Worm (Caenorhabditis elegans) whole organism, L3 larva: ENCODE measurements around the gene ver-3.
A peak's percentile ranks its signal among the peaks of the same experiment; 100 is the strongest.

Experiments used
- R02D3.7 ChIP-seq: fragments of 150-350 bp; optimal IDR thresholded peaks from 2 replicates; lab custom pipeline; 2014; ENCODE audit warnings: missing biosample characterization, missing genetic modification characterization
- aly-2 ChIP-seq: fragments of 150-350 bp; optimal IDR thresholded peaks from 2 replicates; lab custom pipeline; 2014; ENCODE audit warnings: missing biosample characterization, missing genetic modification characterization
- ama-1 ChIP-seq: fragments of 150-350 bp; optimal IDR thresholded peaks from 2 replicates; lab custom pipeline; 2018
- ceh-16 ChIP-seq: sonication (generic microtip); optimal IDR thresholded peaks from 2 replicates; lab custom pipeline; 2017; ENCODE audit warnings: missing biosample characterization, missing genetic modification characterization
- ceh-28 ChIP-seq: fragments of 150-350 bp; optimal IDR thresholded peaks from 2 replicates; lab custom pipeline; 2014; ENCODE audit warnings: missing biosample characterization, missing genetic modification reagents, missing genetic modification characterization
- ceh-82 ChIP-seq: fragments of 150-350 bp; optimal IDR thresholded peaks from 2 replicates; lab custom pipeline; 2014; ENCODE audit warnings: missing biosample characterization, missing genetic modification characterization
- daf-12 ChIP-seq: fragments of 150-350 bp; optimal IDR thresholded peaks from 2 replicates; lab custom pipeline; 2014; ENCODE audit warnings: missing biosample characterization, missing genetic modification reagents, missing genetic modification characterization
- egl-27 ChIP-seq: sonication (generic microtip); optimal IDR thresholded peaks from 4 replicates; lab custom pipeline; 2017; ENCODE audit warnings: missing biosample characterization, missing genetic modification reagents, missing genetic modification characterization
- elt-1 ChIP-seq: fragments of 150-350 bp; optimal IDR thresholded peaks from 2 replicates; lab custom pipeline; 2014; ENCODE audit warnings: missing biosample characterization, missing genetic modification characterization
- elt-2 ChIP-seq: sonication (generic microtip); optimal IDR thresholded peaks from 2 replicates; lab custom pipeline; 2016; ENCODE audit warnings: missing genetic modification reagents, mild to moderate bottlenecking, missing genetic modification characterization, missing compliant biosample characterization
- elt-3 ChIP-seq, 3 experiments: fragments of 150-350 bp in 1 of 3; sonication (generic microtip) in 2 of 3; optimal IDR thresholded peaks; 2 replicates in 2 of 3; 4 replicates in 1 of 3; lab custom pipeline; 2014 to 2017; ENCODE audit warnings: missing biosample characterization in 3 of 3, missing genetic modification characterization in 3 of 3
- eor-1 ChIP-seq, 2 experiments: fragments of 150-350 bp; optimal IDR thresholded peaks; 2 replicates each; lab custom pipeline; 2014 to 2018; ENCODE audit warnings: missing biosample characterization in 2 of 2, missing genetic modification characterization in 2 of 2
- fkh-10 ChIP-seq: sonication (generic microtip); optimal IDR thresholded peaks from 2 replicates; lab custom pipeline; 2017; ENCODE audit warnings: missing biosample characterization, missing genetic modification reagents, missing genetic modification characterization
- fkh-2 ChIP-seq: fragments of 150-350 bp; optimal IDR thresholded peaks from 2 replicates; lab custom pipeline; 2014; ENCODE audit warnings: missing biosample characterization, missing genetic modification reagents, missing genetic modification characterization
- fos-1 ChIP-seq: fragments of 150-350 bp; optimal IDR thresholded peaks from 2 replicates; lab custom pipeline; 2014; ENCODE audit warnings: missing biosample characterization, missing genetic modification characterization
- hmg-11 ChIP-seq: sonication (generic microtip); optimal IDR thresholded peaks from 2 replicates; lab custom pipeline; 2016; ENCODE audit warnings: missing genetic modification characterization, missing compliant biosample characterization
- jun-1 ChIP-seq: fragments of 150-350 bp; optimal IDR thresholded peaks from 2 replicates; lab custom pipeline; 2014; ENCODE audit warnings: missing biosample characterization, missing genetic modification reagents, missing genetic modification characterization
- lin-39 ChIP-seq: fragments of 150-350 bp; optimal IDR thresholded peaks from 2 replicates; lab custom pipeline; 2018; ENCODE audit warnings: missing biosample characterization, missing genetic modification reagents, missing genetic modification characterization
- lsy-12 ChIP-seq: sonication (generic microtip); optimal IDR thresholded peaks from 2 replicates; lab custom pipeline; 2016; ENCODE audit warnings: mild to moderate bottlenecking, missing genetic modification characterization, missing compliant biosample characterization
- mml-1 ChIP-seq: fragments of 150-350 bp; sonication (generic microtip); optimal IDR thresholded peaks from 3 replicates; lab custom pipeline; 2014; ENCODE audit warnings: missing biosample characterization, missing genetic modification characterization
- nfya-1 ChIP-seq: sonication (generic microtip); optimal IDR thresholded peaks from 2 replicates; lab custom pipeline; 2017; ENCODE audit warnings: missing genetic modification characterization, mild to moderate bottlenecking, missing compliant biosample characterization, antibody characterized with exemption, moderate library complexity; ENCODE audit not compliant: insufficient read depth
- nhr-11 ChIP-seq: fragments of 150-350 bp; optimal IDR thresholded peaks from 2 replicates; lab custom pipeline; 2014; ENCODE audit warnings: missing biosample characterization, missing genetic modification characterization
- nhr-23 ChIP-seq: fragments of 150-350 bp; optimal IDR thresholded peaks from 2 replicates; lab custom pipeline; 2014; ENCODE audit warnings: missing biosample characterization, missing genetic modification reagents, missing genetic modification characterization
- nhr-237 ChIP-seq: fragments of 150-350 bp; optimal IDR thresholded peaks from 2 replicates; lab custom pipeline; 2014; ENCODE audit warnings: missing biosample characterization, missing genetic modification characterization
- nhr-25 ChIP-seq: sonication (generic microtip); optimal IDR thresholded peaks from 2 replicates; lab custom pipeline; 2017; ENCODE audit warnings: missing biosample characterization, missing genetic modification characterization
- nhr-28 ChIP-seq: fragments of 150-350 bp; optimal IDR thresholded peaks from 2 replicates; lab custom pipeline; 2014; ENCODE audit warnings: missing biosample characterization, missing genetic modification characterization
- nhr-43 ChIP-seq: sonication (generic microtip); optimal IDR thresholded peaks from 2 replicates; lab custom pipeline; 2016; ENCODE audit warnings: mild to moderate bottlenecking, missing genetic modification characterization, missing compliant biosample characterization; ENCODE audit not compliant: poor library complexity, severe bottlenecking
- nhr-67 ChIP-seq: fragments of 150-350 bp; optimal IDR thresholded peaks from 2 replicates; lab custom pipeline; 2014; ENCODE audit warnings: missing biosample characterization, missing genetic modification characterization
- nhr-77 ChIP-seq: fragments of 150-350 bp; optimal IDR thresholded peaks from 2 replicates; lab custom pipeline; 2014; ENCODE audit warnings: missing biosample characterization, missing genetic modification characterization
- pqm-1 ChIP-seq: fragments of 150-350 bp; optimal IDR thresholded peaks from 2 replicates; lab custom pipeline; 2017; ENCODE audit warnings: missing biosample characterization, missing genetic modification characterization, inconsistent platforms
- skn-1 ChIP-seq: fragments of 150-350 bp; optimal IDR thresholded peaks from 2 replicates; lab custom pipeline; 2014; ENCODE audit warnings: missing biosample characterization, missing genetic modification characterization
- snpc-4 ChIP-seq: fragments of 150-350 bp; optimal IDR thresholded peaks from 2 replicates; lab custom pipeline; 2014; ENCODE audit warnings: missing biosample characterization, missing genetic modification characterization
- tbx-2 ChIP-seq: sonication (generic microtip); optimal IDR thresholded peaks from 2 replicates; lab custom pipeline; 2016; ENCODE audit warnings: mild to moderate bottlenecking, missing genetic modification characterization, missing compliant biosample characterization
- unc-62 ChIP-seq: fragments of 150-350 bp; sonication (generic microtip); optimal IDR thresholded peaks from 4 replicates; lab custom pipeline; 2014; ENCODE audit warnings: missing biosample characterization, missing genetic modification reagents, missing genetic modification characterization
- ztf-11 ChIP-seq: fragments of 150-350 bp; optimal IDR thresholded peaks from 2 replicates; lab custom pipeline; 2014; ENCODE audit warnings: missing biosample characterization, missing genetic modification characterization
- ztf-4 ChIP-seq: fragments of 150-350 bp; optimal IDR thresholded peaks from 2 replicates; lab custom pipeline; 2014; ENCODE audit warnings: missing biosample characterization, missing genetic modification characterization

ver-3 gene

ce11 chrX:10963453-10964046 is 28.7 kb upstream of the ver-3 start, which contains the start of gene nas-10:
Gene nas-10 (minus strand): TSS chrX:10963503.
- no peak for TF ChIP-seq nhr-23 (tag; lab: Kevin White, UChicago)
- no peak for TF ChIP-seq daf-12 (tag; lab: Kevin White, UChicago)
- no peak for TF ChIP-seq eor-1 (tag; optimal IDR thresholded peaks at IDR 0.05; lab: Kevin White, UChicago)
- TF ChIP-seq elt-2 (tag; lab: Kevin White, UChicago): peak; percentile 51
- no peak for TF ChIP-seq ceh-16 (tag; lab: Kevin White, UChicago)
- TF ChIP-seq jun-1: peak; percentile 18
- peak; percentile 53 for TF ChIP-seq lin-39 (tag; lab: Kevin White, UChicago)
- TF ChIP-seq lsy-12 (tag; lab: Kevin White, UChicago): peak; percentile 65
- TF ChIP-seq elt-1 (tag; lab: Kevin White, UChicago): no peak
- TF ChIP-seq hmg-11: peak; percentile 17
- peak; percentile 63 for TF ChIP-seq tbx-2 (tag; lab: Kevin White, UChicago)
- TF ChIP-seq unc-62 (GFP tag; lab: Kevin White, UChicago): no peak
- TF ChIP-seq nhr-43 (tag; lab: Kevin White, UChicago): peak; percentile 88
- TF ChIP-seq R02D3.7 (tag; lab: Kevin White, UChicago): no peak
- peak; percentile 31 for TF ChIP-seq pqm-1 (tag; lab: Kevin White, UChicago)
- TF ChIP-seq nhr-25 (tag; lab: Kevin White, UChicago): peak; percentile 18
- no peak for TF ChIP-seq fkh-10 (GFP tag; lab: Kevin White, UChicago)
- TF ChIP-seq ceh-82 (tag; lab: Kevin White, UChicago): peak; percentile 61
- TF ChIP-seq ztf-4 (tag; lab: Kevin White, UChicago): peak; percentile 46
- peak; percentile 11 for TF ChIP-seq skn-1
- TF ChIP-seq elt-3 (tag; optimal IDR thresholded peaks at IDR 0.05; lab: Kevin White, UChicago): peak in 1 of 3 experiments; percentile 12

- TF ChIP-seq daf-12 (tag; lab: Kevin White, UChicago) (no peak), fkh-10 (GFP tag; lab: Kevin White, UChicago) (no peak), fkh-2 (tag; lab: Kevin White, UChicago) (no peak), snpc-4 (no peak), tbx-2 (tag; lab: Kevin White, UChicago) (no peak), nhr-67 (no peak), R02D3.7 (tag; lab: Kevin White, UChicago) (no peak), nhr-77 (tag; lab: Kevin White, UChicago) (no peak), elt-1 (tag; lab: Kevin White, UChicago) (no peak), nhr-237 (tag; lab: Kevin White, UChicago) (no peak), fos-1 (tag; lab: Kevin White, UChicago) (no peak), ceh-28 (tag; lab: Kevin White, UChicago) (no peak), ama-1 (lab: Kevin White, UChicago) (no peak), elt-3 (tag; optimal IDR thresholded peaks at IDR 0.05; lab: Kevin White, UChicago) (no peak), aly-2 (no peak), jun-1 (no peak), nhr-11 (tag; lab: Kevin White, UChicago) (no peak), hmg-11 (no peak)
- TF ChIP-seq, all 47 proteins: peak for 0
Observed at ce11 chrX:10965508-10965907, 26.8 kb upstream of the ver-3 start.

- TF ChIP-seq nfya-1 (tag; lab: Kevin White, UChicago) (no peak), egl-27 (tag; lab: Kevin White, UChicago) (no peak), ztf-4 (tag; lab: Kevin White, UChicago) (no peak), lsy-12 (tag; lab: Kevin White, UChicago) (no peak), nhr-67 (no peak), ceh-82 (tag; lab: Kevin White, UChicago) (no peak), lin-39 (tag; lab: Kevin White, UChicago) (no peak), ztf-11 (tag; lab: Kevin White, UChicago) (no peak), snpc-4 (no peak), elt-3 (tag; optimal IDR thresholded peaks at IDR 0.05; lab: Kevin White, UChicago) (no peak), jun-1 (no peak), fos-1 (tag; lab: Kevin White, UChicago) (no peak), nhr-28 (tag; lab: Kevin White, UChicago) (no peak), elt-1 (tag; lab: Kevin White, UChicago) (no peak), ama-1 (lab: Kevin White, UChicago) (no peak), hmg-11 (no peak), mml-1 (no peak), nhr-23 (tag; lab: Kevin White, UChicago) (no peak)
Observed at ce11 chrX:10966251-10966650, 26.0 kb upstream of the ver-3 start, which contains the start of gene lge-1. Gene lge-1 (plus strand): TSS chrX:10966551.
